Worm (Caenorhabditis elegans): ENCODE results near the gene F12F6.1.
A peak's percentile ranks its signal among the peaks of the same experiment; 100 is the strongest.

DNA sequence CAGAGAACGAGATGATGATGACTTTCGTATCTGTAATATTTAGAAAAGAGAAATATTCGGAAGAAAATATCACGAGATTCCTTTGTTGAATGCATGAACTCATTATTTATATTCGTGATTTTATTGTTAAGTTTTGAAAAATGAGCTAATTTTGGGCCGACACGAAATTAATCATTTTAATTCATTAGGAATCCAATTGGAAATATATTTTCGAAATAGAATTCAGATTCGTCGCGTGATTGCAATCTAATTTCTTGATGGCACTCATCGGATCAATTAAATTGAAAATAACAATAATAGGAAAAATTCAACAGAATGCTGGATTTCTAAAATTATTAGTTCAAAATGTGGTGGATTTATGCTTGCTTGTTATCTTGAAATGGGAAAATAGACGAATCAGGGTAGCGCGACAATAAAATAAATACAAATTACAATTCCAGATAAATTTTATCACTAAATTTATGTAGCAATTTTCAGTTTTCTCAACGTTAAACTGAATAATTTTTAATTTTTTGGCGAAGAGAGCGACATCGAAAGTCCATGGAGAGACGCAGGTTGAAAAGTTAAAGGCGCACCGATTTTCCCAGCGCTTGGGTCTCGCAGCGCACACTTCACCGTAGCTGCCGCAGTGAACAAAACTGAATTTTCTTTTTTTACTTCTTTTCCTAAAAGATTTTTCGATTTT is 18.1 kb downstream of the F12F6.1 start:
- TF ChIP-seq nhr-76 (tag; optimal IDR thresholded peaks at IDR 0.05), result no peak
- peak; percentile 24 to 86 (median 63) for TF ChIP-seq ceh-82 (tag; optimal IDR thresholded peaks at IDR 0.05)
- no peak for TF ChIP-seq vab-15 (tag; optimal IDR thresholded peaks at IDR 0.05)
- TF ChIP-seq mef-2 (tag; optimal IDR thresholded peaks at IDR 0.05), result peak; percentile 6
- TF ChIP-seq C34B4.2 (tag; optimal IDR thresholded peaks at IDR 0.05), result no peak
- TF ChIP-seq nhr-19 (GFP tag; conservative IDR thresholded peaks at IDR 0.05), result peak; percentile 72
- TF ChIP-seq dpl-1 (GFP tag; optimal IDR thresholded peaks at IDR 0.05), result peak; percentile 57 to 72 (median 66)
- TF ChIP-seq skn-1 (tag; optimal IDR thresholded peaks at IDR 0.05), result peak; percentile 77
- peak; percentile 52 for TF ChIP-seq snpc-4 (tag; optimal IDR thresholded peaks at IDR 0.05)
- no peak for TF ChIP-seq elt-2 (tag; optimal IDR thresholded peaks at IDR 0.05)
- peak; percentile 27 for TF ChIP-seq ama-1 (optimal IDR thresholded peaks at IDR 0.05)
- TF ChIP-seq mdl-1 (tag; optimal IDR thresholded peaks at IDR 0.05), result peak in 1 of 2 experiments; percentile 60
- TF ChIP-seq nhr-11 (tag; optimal IDR thresholded peaks at IDR 0.05), result no peak

Measured in whole organism, L1 larva.